Fruit fly (Drosophila melanogaster): ENCODE measurements around the gene CG10947.

DNA sequence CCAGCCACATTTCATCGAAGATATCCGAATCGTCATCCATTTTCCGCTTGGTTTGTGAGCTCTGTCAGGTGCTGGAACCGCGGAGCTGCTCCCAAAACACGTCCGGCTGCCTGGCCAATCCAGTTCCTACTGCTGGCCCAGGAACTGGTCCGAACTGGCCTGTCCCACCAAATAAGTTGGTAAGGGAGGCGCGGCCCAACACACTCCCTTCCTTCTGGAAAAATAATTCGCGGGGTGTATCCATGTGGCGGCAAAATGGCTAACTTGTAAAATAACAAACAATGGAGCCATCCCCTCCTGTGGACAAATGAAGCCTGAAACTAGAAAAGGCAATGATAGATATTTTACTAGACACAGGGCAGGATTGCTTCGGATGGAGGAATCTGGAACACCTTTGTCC, 10.0 kb upstream of the CG10947 start, which contains the start of gene CG15130:
- TF ChIP-seq rn (GFP tag; IDR thresholded peaks at IDR 0.05) = no peak
- no peak for TF ChIP-seq CG8301 (tag; optimal IDR thresholded peaks at IDR 0.05)
- TF ChIP-seq Ets98B (GFP tag; IDR thresholded peaks at IDR 0.05) = no peak
- no peak for TF ChIP-seq CG9948 (tag; optimal IDR thresholded peaks at IDR 0.05)
- no peak for TF ChIP-seq CG32121 (GFP tag; IDR thresholded peaks at IDR 0.05)
- no peak for TF ChIP-seq fd96Ca (GFP tag; IDR thresholded peaks at IDR 0.05)
- TF ChIP-seq gl (tag; optimal IDR thresholded peaks at IDR 0.05) = no peak
- TF ChIP-seq EcR (GFP tag; optimal IDR thresholded peaks at IDR 0.05) = no peak
- TF ChIP-seq CG12605 (GFP tag; IDR thresholded peaks at IDR 0.05) = no peak
- no peak for TF ChIP-seq Snoo (tag; optimal IDR thresholded peaks at IDR 0.05)
- TF ChIP-seq CG34367 (tag; optimal IDR thresholded peaks at IDR 0.05) = no peak
- TF ChIP-seq Pif1B (GFP tag; optimal IDR thresholded peaks at IDR 0.05) = no peak
